Worm (Caenorhabditis elegans): ENCODE data around the gene T21C9.6.

DNA sequence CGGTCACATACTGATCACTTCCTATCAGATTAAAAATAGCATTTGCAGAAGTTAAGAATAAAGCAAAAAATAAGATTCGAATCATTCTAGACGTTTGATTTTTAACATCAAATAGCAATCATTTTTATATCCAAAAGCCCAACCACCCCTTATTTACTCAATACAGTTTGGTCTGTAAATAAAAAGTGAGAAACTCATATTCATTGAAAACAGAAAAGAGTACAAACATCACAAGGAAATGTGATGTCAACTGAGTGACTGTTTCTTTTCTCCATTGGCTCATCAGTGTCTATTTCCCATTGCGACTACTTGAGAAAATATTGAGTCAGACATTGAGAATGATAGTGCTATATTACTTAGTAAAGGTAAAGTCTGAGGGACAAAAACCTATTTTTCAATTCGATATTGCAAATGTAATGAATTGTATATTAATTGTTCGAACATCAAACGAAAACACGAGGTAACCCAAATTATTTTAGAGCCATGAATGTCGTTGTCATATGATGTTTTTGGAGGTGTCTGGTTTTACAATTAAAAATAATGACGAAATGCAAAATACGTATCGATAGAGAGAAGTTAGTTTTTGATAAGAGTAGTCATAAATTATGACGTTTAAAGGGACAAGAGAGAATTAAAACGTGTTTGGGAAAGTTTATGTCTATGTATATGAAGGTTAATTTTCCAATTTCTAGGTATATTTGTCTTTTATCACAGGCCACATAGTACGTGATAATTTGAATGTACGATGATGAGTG is 8.3 kb downstream of the T21C9.6 start, which contains the start of gene ttr-23:
- TF ChIP-seq him-1 (tag; optimal IDR thresholded peaks at IDR 0.05), result no peak
- no peak for TF ChIP-seq dao-5 (tag; optimal IDR thresholded peaks at IDR 0.05)

Data from whole organism, L4/young adult.